Worm (Caenorhabditis elegans): ENCODE measurements around the gene pqn-80.

- TF ChIP-seq pha-2 (tag; optimal IDR thresholded peaks at IDR 0.05) (no peak), pag-3 (tag; optimal IDR thresholded peaks at IDR 0.05; ENCODE audit: borderline replicate concordance) (no peak), fax-1 (tag; optimal IDR thresholded peaks at IDR 0.05) (no peak), sdc-2 (tag; optimal IDR thresholded peaks at IDR 0.05) (no peak), nhr-232 (tag; optimal IDR thresholded peaks at IDR 0.05) (no peak), fkh-10 (GFP tag; optimal IDR thresholded peaks at IDR 0.05) (no peak), nfya-1 (tag; optimal IDR thresholded peaks at IDR 0.05) (peak; percentile 81), ceh-45 (GFP tag; IDR thresholded peaks at IDR 0.05) (no peak), hlh-15 (tag; optimal IDR thresholded peaks at IDR 0.05) (no peak), nhr-11 (tag; optimal IDR thresholded peaks at IDR 0.05) (no peak), tbx-2 (tag; optimal IDR thresholded peaks at IDR 0.05) (no peak), rnt-1 (tag; optimal IDR thresholded peaks at IDR 0.05) (no peak), sox-2 (GFP tag; IDR thresholded peaks at IDR 0.05) (no peak), elt-2 (tag; optimal IDR thresholded peaks at IDR 0.05) (no peak)
Observed at ce11 chrIII:12638592-12638991, 12.2 kb downstream of the pqn-80 start.
